Worm (Caenorhabditis elegans) whole organism, late embryonic: ENCODE results near the gene ceeh-2.
"Not testable (repeated sequence)": the region's sequence is repeated elsewhere in the genome, so short reads cannot be mapped to it uniquely, and the experiment has no call there.

ENCODE experiments used
- F13H6.1 ChIP-seq: sonication (generic microtip); optimal IDR thresholded peaks from 2 replicates; lab custom pipeline; 2016; ENCODE audit warnings: missing genetic modification characterization, missing compliant biosample characterization
- K02D7.2 ChIP-seq: sonication (generic microtip); optimal IDR thresholded peaks from 2 replicates; lab custom pipeline; 2017; ENCODE audit warnings: mild to moderate bottlenecking, missing genetic modification characterization, missing compliant biosample characterization
- ama-1 ChIP-seq: fragments of 150-350 bp; optimal IDR thresholded peaks from 2 replicates; lab custom pipeline; 2014
- ceh-48 ChIP-seq: sonication (generic microtip); optimal IDR thresholded peaks from 2 replicates; lab custom pipeline; 2016; ENCODE audit warnings: missing genetic modification characterization, inconsistent platforms, missing compliant biosample characterization
- nhr-11 ChIP-seq: fragments of 150-350 bp; optimal IDR thresholded peaks from 2 replicates; lab custom pipeline; 2014; ENCODE audit warnings: missing biosample characterization, missing genetic modification characterization
- pha-4 ChIP-seq: fragments of 150-350 bp; optimal IDR thresholded peaks from 2 replicates; lab custom pipeline; 2018; ENCODE audit warnings: missing biosample characterization, missing genetic modification reagents, missing genetic modification characterization
- pqm-1 ChIP-seq: sonication (generic microtip); optimal IDR thresholded peaks from 2 replicates; lab custom pipeline; 2016; ENCODE audit warnings: missing genetic modification characterization, missing compliant biosample characterization
- sox-2 ChIP-seq: fragments of 200-800 bp; sonication (Bioruptor generic); IDR thresholded peaks from 2 replicates; pipeline ENCODE4 v1.3.6; 2022; ENCODE audit warnings: missing genetic modification reagents, missing genetic modification characterization, missing compliant biosample characterization
- sox-4 ChIP-seq: sonication (generic microtip); optimal IDR thresholded peaks from 2 replicates; lab custom pipeline; 2017; ENCODE audit warnings: mild to moderate bottlenecking, missing genetic modification characterization, inconsistent platforms, missing compliant biosample characterization

DNA sequence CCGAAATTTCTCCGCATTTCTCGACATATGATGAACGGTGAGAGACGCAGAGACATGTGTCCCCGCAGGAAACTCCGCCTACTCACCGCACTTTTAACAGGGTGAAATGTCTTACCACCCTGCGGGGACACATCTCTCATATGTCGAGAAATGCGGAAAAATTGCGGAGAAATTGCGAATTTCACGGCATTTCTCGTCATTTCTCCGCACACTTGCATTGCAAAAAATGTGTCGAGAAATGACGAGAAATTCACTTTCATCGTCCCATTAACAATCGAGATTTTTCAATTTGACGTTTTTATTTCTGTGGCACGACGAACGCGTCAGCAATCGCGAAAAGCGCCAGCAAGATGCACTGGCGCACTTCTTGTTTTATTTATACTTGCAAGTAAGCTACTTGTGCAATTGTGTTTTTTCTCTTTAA, 15.8 kb downstream of the ceeh-2 start, which contains the start of gene K07C5.13:
- not testable (repeated sequence) for TF ChIP-seq pha-4 (tag; lab: Kevin White, UChicago); sox-4 (tag; lab: Kevin White, UChicago); ama-1 (lab: Kevin White, UChicago); F13H6.1; ceh-48 (tag; lab: Kevin White, UChicago); pqm-1 (tag; lab: Kevin White, UChicago); nhr-11 (tag; lab: Kevin White, UChicago); K02D7.2 (tag; lab: Kevin White, UChicago); sox-2 (GFP tag; lab: Robert Waterston, UW)
